Worm (Caenorhabditis elegans) whole organism, L4 larva: ENCODE data around the gene W06G6.20.

Source experiments
- F49E8.2 ChIP-seq: sonication (generic microtip); optimal IDR thresholded peaks from 2 replicates; lab custom pipeline; 2016; ENCODE audit warnings: missing compliant biosample characterization, mild to moderate bottlenecking, missing genetic modification characterization, borderline replicate concordance
- Y75B8A.6 ChIP-seq: fragments of 200-800 bp; sonication (Bioruptor generic); IDR thresholded peaks from 2 replicates; pipeline ENCODE4 v1.3.6; 2022; ENCODE audit warnings: missing genetic modification reagents, missing genetic modification characterization, missing compliant biosample characterization
- daf-12 ChIP-seq: fragments of 150-350 bp; optimal IDR thresholded peaks from 2 replicates; lab custom pipeline; 2014; ENCODE audit warnings: missing biosample characterization, missing genetic modification reagents, missing genetic modification characterization
- spr-1 ChIP-seq: sonication (generic microtip); optimal IDR thresholded peaks from 2 replicates; lab custom pipeline; 2016; ENCODE audit warnings: mild to moderate bottlenecking, missing genetic modification characterization, missing compliant biosample characterization
- spr-3 ChIP-seq: fragments of 200-800 bp; sonication (Bioruptor generic); optimal IDR thresholded peaks from 2 replicates; lab custom pipeline; 2018; ENCODE audit warnings: mild to moderate bottlenecking, missing genetic modification characterization, missing compliant biosample characterization

DNA sequence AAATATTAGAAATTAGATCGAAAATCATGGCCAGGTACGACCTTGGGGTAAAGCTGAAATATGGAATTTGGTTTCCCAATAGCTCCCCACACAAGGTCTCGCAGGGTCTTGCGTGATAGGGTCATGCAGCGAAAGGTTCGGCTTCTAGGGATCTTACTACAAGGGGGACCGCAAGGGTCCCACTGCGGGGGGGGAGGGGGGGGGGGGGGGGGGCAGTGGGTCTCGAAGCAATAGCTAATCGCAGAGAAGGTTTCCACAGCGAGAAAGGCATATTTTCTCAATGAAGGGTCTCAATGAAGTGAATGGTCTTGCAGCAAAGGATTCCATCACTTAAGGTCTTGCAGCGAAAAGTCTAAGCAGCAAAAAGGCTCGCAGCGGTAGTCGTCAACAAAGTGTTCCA lies 44.8 kb upstream of the W06G6.20 start:
- TF ChIP-seq spr-1 (tag; lab: Kevin White, UChicago) (no peak), spr-3 (no peak), F49E8.2 (tag; lab: Kevin White, UChicago) (no peak), Y75B8A.6 (no peak), daf-12 (tag; lab: Kevin White, UChicago) (no peak)
